Fruit fly (Drosophila melanogaster) whole organism, embryonic: ENCODE measurements around the gene CG17650.

Source experiments
- Aef1 ChIP-seq: fragments of 200-800 bp; sonication (Bioruptor generic); IDR thresholded peaks from 3 replicates; pipeline ENCODE4 v1.3.6; 2022; ENCODE audit warnings: missing biosample characterization, missing genetic modification characterization
- Awh ChIP-seq: fragments of 200-800 bp; sonication (Bioruptor generic); IDR thresholded peaks from 2 replicates; pipeline ENCODE4, ENCODE4 v1.3.6; 2022; ENCODE audit warnings: missing biosample characterization, missing genetic modification characterization
- B-H2 ChIP-seq: fragments of 200-800 bp; sonication (Bioruptor generic); optimal IDR thresholded peaks from 2 replicates; lab custom pipeline; 2018; ENCODE audit warnings: missing biosample characterization, mild to moderate bottlenecking, missing genetic modification characterization
- CG10209 ChIP-seq: fragments of 200-800 bp; sonication (Bioruptor generic); optimal IDR thresholded peaks from 3 replicates; lab custom pipeline; 2017; ENCODE audit warnings: missing biosample characterization, mild to moderate bottlenecking, missing genetic modification characterization, missing genetic modification reagents
- CG11085 ChIP-seq: fragments of 200-800 bp; sonication (Bioruptor generic); IDR thresholded peaks from 2 replicates; pipeline ENCODE4 v1.3.6; 2022; ENCODE audit warnings: missing biosample characterization, missing genetic modification characterization
- CG14050 ChIP-seq: fragments of 200-800 bp; sonication (Bioruptor generic); IDR thresholded peaks from 3 replicates; pipeline ENCODE4 v1.3.6; 2022; ENCODE audit warnings: missing biosample characterization, missing genetic modification characterization
- CG15601 ChIP-seq: fragments of 200-800 bp; sonication (Bioruptor generic); optimal IDR thresholded peaks from 3 replicates; lab custom pipeline; 2019; ENCODE audit warnings: missing biosample characterization, mild to moderate bottlenecking, missing genetic modification characterization, moderate library complexity
- CG16815 ChIP-seq: fragments of 200-800 bp; sonication (Bioruptor generic); optimal IDR thresholded peaks from 3 replicates; lab custom pipeline; 2017; ENCODE audit warnings: missing biosample characterization, mild to moderate bottlenecking, missing genetic modification characterization
- CG2120 ChIP-seq: fragments of 200-800 bp; sonication (Bioruptor generic); optimal IDR thresholded peaks from 3 replicates; lab custom pipeline; 2016; ENCODE audit warnings: missing biosample characterization, missing genetic modification characterization
- CG2889 ChIP-seq: fragments of 200-800 bp; sonication (Bioruptor generic); IDR thresholded peaks from 3 replicates; pipeline ENCODE4 v1.3.6; 2022; ENCODE audit warnings: missing biosample characterization, missing genetic modification characterization
- CG33213 ChIP-seq: fragments of 200-800 bp; sonication (Bioruptor generic); optimal IDR thresholded peaks from 3 replicates; lab custom pipeline; 2016; ENCODE audit warnings: missing biosample characterization, missing genetic modification characterization
- CG3838 ChIP-seq: fragments of 200-800 bp; sonication (Bioruptor generic); optimal IDR thresholded peaks from 3 replicates; lab custom pipeline; 2016; ENCODE audit warnings: missing biosample characterization, missing genetic modification characterization
- CG3847 ChIP-seq: fragments of 200-800 bp; sonication (Bioruptor generic); IDR thresholded peaks from 2 replicates; pipeline ENCODE4 v1.3.6; 2022; ENCODE audit warnings: missing biosample characterization, missing genetic modification characterization
- CG7963 ChIP-seq: fragments of 200-800 bp; sonication (Bioruptor generic); IDR thresholded peaks from 3 replicates; pipeline ENCODE4 v1.3.6; 2022; ENCODE audit warnings: missing biosample characterization, missing genetic modification characterization; ENCODE audit not compliant: partially characterized antibody
- CG8924 ChIP-seq: fragments of 200-800 bp; optimal IDR thresholded peaks from 3 replicates; lab custom pipeline; 2019; ENCODE audit warnings: missing biosample characterization, mild to moderate bottlenecking, missing genetic modification characterization, moderate library complexity
- CHES-1-like ChIP-seq: fragments of 200-800 bp; sonication (Bioruptor generic); optimal IDR thresholded peaks from 2 replicates; lab custom pipeline; 2016; ENCODE audit warnings: missing biosample characterization, missing genetic modification characterization
- CrebB ChIP-seq: fragments of 200-800 bp; sonication (Bioruptor generic); optimal IDR thresholded peaks from 3 replicates; lab custom pipeline; 2018; ENCODE audit warnings: missing biosample characterization, mild to moderate bottlenecking, missing genetic modification characterization
- D ChIP-seq, 2 experiments: fragments of 200-800 bp in 1 of 2; fragments of >200 bp in 1 of 2; sonication (Bioruptor generic) in 1 of 2; optimal IDR thresholded peaks; 2 replicates in 1 of 2; 3 replicates in 1 of 2; lab custom pipeline; 2017; ENCODE audit warnings: mild to moderate bottlenecking in 1 of 2, missing biosample characterization in 1 of 2, missing genetic modification characterization in 1 of 2, missing genetic modification reagents in 1 of 2
- Doc2 ChIP-seq: fragments of 200-800 bp; sonication (Bioruptor generic); IDR thresholded peaks from 2 replicates; pipeline ENCODE4 v1.3.6; 2022; ENCODE audit warnings: missing biosample characterization, missing genetic modification characterization
- Dp ChIP-seq: fragments of 200-800 bp; sonication (Bioruptor generic); optimal IDR thresholded peaks from 2 replicates; lab custom pipeline; 2018; ENCODE audit warnings: missing biosample characterization, mild to moderate bottlenecking, missing genetic modification characterization, moderate library complexity
- ERR ChIP-seq: fragments of 200-800 bp; sonication (Bioruptor generic); optimal IDR thresholded peaks from 2 replicates; lab custom pipeline; 2016; ENCODE audit warnings: missing biosample characterization, missing genetic modification characterization
- Eip74EF ChIP-seq, 2 experiments: fragments of 200-800 bp in 1 of 2; fragments of >200 bp in 1 of 2; sonication (Bioruptor generic) in 1 of 2; optimal IDR thresholded peaks; 2 replicates each; lab custom pipeline; 2017 to 2019; ENCODE audit warnings: missing biosample characterization in 2 of 2, missing genetic modification characterization in 2 of 2, mild to moderate bottlenecking in 1 of 2, moderate library complexity in 1 of 2
- Ets65A ChIP-seq: fragments of 200-800 bp; sonication (Bioruptor generic); peaks from one replicate; lab custom pipeline; 2016; ENCODE audit warnings: missing biosample characterization, missing genetic modification characterization
- Fer2 ChIP-seq: fragments of 200-800 bp; sonication (Bioruptor generic); optimal IDR thresholded peaks from 2 replicates; lab custom pipeline; 2018; ENCODE audit warnings: missing biosample characterization, mild to moderate bottlenecking, missing genetic modification characterization, moderate library complexity
- Gug ChIP-seq: fragments of 200-800 bp; sonication (Bioruptor generic); IDR thresholded peaks from 4 replicates; pipeline ENCODE4 v1.3.6; 2022; ENCODE audit warnings: missing biosample characterization, missing genetic modification characterization
- Hmr ChIP-seq: fragments of 200-800 bp; sonication (Bioruptor generic); optimal IDR thresholded peaks from 3 replicates; lab custom pipeline; 2017; ENCODE audit warnings: mild to moderate bottlenecking, missing biosample characterization, missing genetic modification reagents, missing genetic modification characterization
- Max ChIP-seq: fragments of 200-800 bp; sonication (Bioruptor generic); optimal IDR thresholded peaks from 2 replicates; lab custom pipeline; 2016; ENCODE audit warnings: missing biosample characterization, mild to moderate bottlenecking, missing genetic modification characterization
- Mrtf ChIP-seq: fragments of 200-800 bp; sonication (Bioruptor generic); IDR thresholded peaks from 3 replicates; pipeline ENCODE4 v1.3.6; 2022; ENCODE audit warnings: missing biosample characterization, missing genetic modification characterization
- Xbp1 ChIP-seq: fragments of 200-800 bp; sonication (Bioruptor generic); optimal IDR thresholded peaks from 3 replicates; lab custom pipeline; 2016; ENCODE audit warnings: missing biosample characterization, mild to moderate bottlenecking, missing genetic modification characterization
- abd-A ChIP-seq: fragments of 200-800 bp; sonication (Bioruptor generic); optimal IDR thresholded peaks from 3 replicates; lab custom pipeline; 2019; ENCODE audit warnings: missing biosample characterization, mild to moderate bottlenecking, missing genetic modification characterization, moderate library complexity
- bbx ChIP-seq: fragments of 200-800 bp; sonication (Bioruptor generic); IDR thresholded peaks from 2 replicates; pipeline ENCODE4 v1.3.6; 2022; ENCODE audit warnings: missing biosample characterization, missing genetic modification characterization; ENCODE audit not compliant: partially characterized antibody
- bcd ChIP-seq: fragments of 200-800 bp; sonication (Bioruptor generic); optimal IDR thresholded peaks from 2 replicates; lab custom pipeline; 2017; ENCODE audit warnings: missing biosample characterization, mild to moderate bottlenecking, missing genetic modification characterization
- cato ChIP-seq: fragments of 200-800 bp; sonication (Bioruptor generic); optimal IDR thresholded peaks from 2 replicates; lab custom pipeline; 2016; ENCODE audit warnings: missing biosample characterization, missing genetic modification characterization, borderline replicate concordance
- chinmo ChIP-seq: fragments of 200-800 bp; sonication (Bioruptor generic); IDR thresholded peaks from 4 replicates; pipeline ENCODE4 v1.3.6; 2022; ENCODE audit warnings: missing biosample characterization, missing genetic modification characterization; ENCODE audit not compliant: partially characterized antibody
- ci ChIP-seq: fragments of 200-800 bp; sonication (Bioruptor generic); IDR thresholded peaks from 3 replicates; pipeline ENCODE4 v1.3.6; 2022; ENCODE audit warnings: missing biosample characterization, missing genetic modification characterization
- crp ChIP-seq, 2 experiments: fragments of 200-800 bp; sonication (Bioruptor generic); optimal IDR thresholded peaks; 2 replicates in 1 of 2; 3 replicates in 1 of 2; lab custom pipeline; 2017; ENCODE audit warnings: missing biosample characterization in 2 of 2, missing genetic modification characterization in 2 of 2, mild to moderate bottlenecking in 1 of 2, moderate library complexity in 1 of 2
- dmrt99B ChIP-seq: fragments of 200-800 bp; sonication (Bioruptor generic); optimal IDR thresholded peaks from 2 replicates; lab custom pipeline; 2018; ENCODE audit warnings: missing biosample characterization, mild to moderate bottlenecking, missing genetic modification characterization, moderate library complexity
- grau ChIP-seq: fragments of 200-800 bp; optimal IDR thresholded peaks from 3 replicates; lab custom pipeline; 2019; ENCODE audit warnings: missing biosample characterization, mild to moderate bottlenecking, missing genetic modification characterization, moderate library complexity
- ham ChIP-seq: fragments of 200-800 bp; sonication (Bioruptor generic); IDR thresholded peaks from 2 replicates; pipeline ENCODE4 v1.3.6; 2022; ENCODE audit warnings: missing biosample characterization, missing genetic modification characterization
- inv ChIP-seq: fragments of 200-800 bp; sonication (Bioruptor generic); IDR thresholded peaks from 2 replicates; pipeline ENCODE4 v1.3.6; 2022; ENCODE audit warnings: missing biosample characterization, missing genetic modification characterization; ENCODE audit not compliant: partially characterized antibody
- nau ChIP-seq: fragments of 200-800 bp; sonication (Bioruptor generic); optimal IDR thresholded peaks from 3 replicates; lab custom pipeline; 2017; ENCODE audit warnings: missing biosample characterization, mild to moderate bottlenecking, missing genetic modification characterization, missing genetic modification reagents
- nerfin-1 ChIP-seq: fragments of 200-800 bp; sonication (Bioruptor generic); optimal IDR thresholded peaks from 3 replicates; lab custom pipeline; 2019; ENCODE audit warnings: missing biosample characterization, mild to moderate bottlenecking, missing genetic modification characterization, moderate library complexity
- sens ChIP-seq: fragments of 200-800 bp; sonication (Bioruptor generic); peaks from one replicate; lab custom pipeline; 2016; ENCODE audit warnings: missing biosample characterization, missing genetic modification characterization
- sna ChIP-seq: fragments of 200-800 bp; sonication (Bioruptor generic); IDR thresholded peaks from 2 replicates; pipeline ENCODE4 v1.3.6; 2022; ENCODE audit warnings: missing biosample characterization, missing genetic modification characterization; ENCODE audit not compliant: partially characterized antibody
- sug ChIP-seq: fragments of 200-800 bp; optimal IDR thresholded peaks from 2 replicates; lab custom pipeline; 2019; ENCODE audit warnings: missing biosample characterization, mild to moderate bottlenecking, missing genetic modification characterization, moderate library complexity
- tll ChIP-seq, 2 experiments: fragments of 200-800 bp in 1 of 2; fragments of >200 bp in 1 of 2; sonication (Bioruptor generic) in 1 of 2; optimal IDR thresholded peaks; 2 replicates each; lab custom pipeline; 2017 to 2019; ENCODE audit warnings: missing biosample characterization in 2 of 2, missing genetic modification characterization in 2 of 2, mild to moderate bottlenecking in 1 of 2, moderate library complexity in 1 of 2
- tup ChIP-seq: fragments of 200-800 bp; sonication (Bioruptor generic); optimal IDR thresholded peaks from 2 replicates; lab custom pipeline; 2016; ENCODE audit warnings: missing biosample characterization, mild to moderate bottlenecking, missing genetic modification characterization, moderate library complexity
- vnd ChIP-seq: fragments of 200-800 bp; sonication (Bioruptor generic); IDR thresholded peaks from 3 replicates; pipeline ENCODE4 v1.3.6; 2022; ENCODE audit warnings: missing biosample characterization, missing genetic modification characterization; ENCODE audit not compliant: partially characterized antibody
- zfh1 ChIP-seq: fragments of 200-800 bp; sonication (Bioruptor generic); IDR thresholded peaks from 3 replicates; pipeline ENCODE4 v1.3.6; 2022; ENCODE audit warnings: missing biosample characterization, missing genetic modification characterization

The CG17650 gene

dm6 chr2L:1710224-1710623, 48.7 kb downstream of the CG17650 start, which contains the start of the genes CG17660 and mRpL48 (continued):
- TF ChIP-seq Gug (GFP tag; lab: Robert Waterston, UW), result no peak
- TF ChIP-seq CG16815 (GFP tag; lab: Kevin White, UChicago), result no peak
- peak; percentile 96 for TF ChIP-seq chinmo (GFP tag; lab: Robert Waterston, UW)
- TF ChIP-seq vnd (GFP tag; lab: Robert Waterston, UW), result peak; percentile 74
- TF ChIP-seq Ets65A (GFP tag; lab: Kevin White, UChicago), result peak; percentile 45
- TF ChIP-seq crp (GFP tag; optimal IDR thresholded peaks at IDR 0.05; lab: Kevin White, UChicago), result peak; percentile 68 to 92
- TF ChIP-seq nau (GFP tag; lab: Kevin White, UChicago), result no peak
- TF ChIP-seq tup, result peak; percentile 23
- no peak for TF ChIP-seq CG2889 (GFP tag; lab: Robert Waterston, UW)
- TF ChIP-seq CrebB (tag; lab: Kevin White, UChicago), result peak; percentile 28
- no peak for TF ChIP-seq cato (GFP tag; lab: Kevin White, UChicago)
- peak; percentile 25 for TF ChIP-seq grau
- TF ChIP-seq Fer2 (tag; lab: Kevin White, UChicago), result no peak
- peak; percentile 75 for TF ChIP-seq CG7963
- no peak for TF ChIP-seq CG11085 (GFP tag; lab: Robert Waterston, UW)
- peak; percentile 64 for TF ChIP-seq CHES-1-like
- TF ChIP-seq Hmr (GFP tag; lab: Kevin White, UChicago), result peak; percentile 43
- peak; percentile 35 for TF ChIP-seq Max (GFP tag; lab: Kevin White, UChicago)
- TF ChIP-seq CG33213 (GFP tag; lab: Kevin White, UChicago), result peak; percentile 33
- TF ChIP-seq tll (GFP tag; optimal IDR thresholded peaks at IDR 0.05; lab: Kevin White, UChicago), result no peak
- TF ChIP-seq Mrtf (GFP tag; lab: Robert Waterston, UW), result peak; percentile 13; the same call in 1 of the 3 replicates
- TF ChIP-seq sens (GFP tag; lab: Kevin White, UChicago), result peak; percentile 89
- TF ChIP-seq dmrt99B (tag; lab: Kevin White, UChicago), result no peak
- TF ChIP-seq CG3847 (GFP tag; lab: Robert Waterston, UW), result peak; percentile 48; the same call in 1 of the 2 replicates
- TF ChIP-seq Aef1 (GFP tag; lab: Robert Waterston, UW), result no peak
- peak; percentile 22 for TF ChIP-seq CG10209 (GFP tag; lab: Kevin White, UChicago)
- no peak for TF ChIP-seq CG8924 (tag; lab: Kevin White, UChicago)
- TF ChIP-seq CG2120 (GFP tag; lab: Kevin White, UChicago), result peak; percentile 42
- no peak for TF ChIP-seq CG3838 (GFP tag; lab: Kevin White, UChicago)
- TF ChIP-seq abd-A (tag; lab: Kevin White, UChicago), result no peak
- TF ChIP-seq Eip74EF (GFP tag; optimal IDR thresholded peaks at IDR 0.05; lab: Kevin White, UChicago), result peak in 1 of 2 experiments; percentile 42
- no peak for TF ChIP-seq nerfin-1 (tag; lab: Kevin White, UChicago)
- TF ChIP-seq sug (tag; lab: Kevin White, UChicago), result peak; percentile 48
- TF ChIP-seq Xbp1 (GFP tag; lab: Kevin White, UChicago), result peak; percentile 25
- no peak for TF ChIP-seq D (optimal IDR thresholded peaks at IDR 0.05; lab: Kevin White, UChicago)
- no peak for TF ChIP-seq D (GFP tag; optimal IDR thresholded peaks at IDR 0.05; lab: Kevin White, UChicago)
- TF ChIP-seq CG14050 (GFP tag; lab: Robert Waterston, UW), result no peak
- peak; percentile 63; the same call in 2 of the 3 replicates for TF ChIP-seq ci
- TF ChIP-seq B-H2, result peak; percentile 39
- no peak for TF ChIP-seq Doc2 (GFP tag; lab: Robert Waterston, UW)
- peak; percentile 51 for TF ChIP-seq Dp (GFP tag; lab: Kevin White, UChicago)
- peak; percentile 11 for TF ChIP-seq bcd
- no peak for TF ChIP-seq CG15601 (tag; lab: Kevin White, UChicago)
- no peak for TF ChIP-seq ham (GFP tag; lab: Robert Waterston, UW)
- TF ChIP-seq ERR (GFP tag; lab: Kevin White, UChicago), result peak; percentile 33
- TF ChIP-seq zfh1 (GFP tag; lab: Robert Waterston, UW), result no peak
- TF ChIP-seq bbx (GFP tag; lab: Robert Waterston, UW), result peak; percentile 87
- TF ChIP-seq Awh (GFP tag; lab: Robert Waterston, UW), result no peak
- peak; percentile 52 for TF ChIP-seq inv (GFP tag; lab: Robert Waterston, UW)
- peak; percentile 62; the same call in 1 of the 2 replicates for TF ChIP-seq sna (GFP tag; lab: Robert Waterston, UW)
